Worm (Caenorhabditis elegans) whole organism, late embryonic: Measurements from ENCODE around the gene Y43C5A.3.

Source experiments
- fkh-10 ChIP-seq: fragments of 150-350 bp; optimal IDR thresholded peaks from 2 replicates; lab custom pipeline; 2014; ENCODE audit warnings: missing biosample characterization, missing genetic modification reagents, missing genetic modification characterization
- hlh-8 ChIP-seq: sonication (generic microtip); optimal IDR thresholded peaks from 2 replicates; lab custom pipeline; 2016; ENCODE audit warnings: missing genotype, missing genetic modification characterization, missing compliant biosample characterization
- lin-11 ChIP-seq: fragments of 200-800 bp; sonication (Bioruptor generic); optimal IDR thresholded peaks from 2 replicates; lab custom pipeline; 2018; ENCODE audit warnings: mild to moderate bottlenecking, missing genetic modification characterization, missing compliant biosample characterization
- nfya-1 ChIP-seq: sonication (generic microtip); optimal IDR thresholded peaks from 2 replicates; lab custom pipeline; 2017; ENCODE audit warnings: missing genetic modification characterization, mild to moderate bottlenecking, missing compliant biosample characterization, antibody characterized with exemption, moderate library complexity
- odd-2 ChIP-seq: sonication (generic microtip); optimal IDR thresholded peaks from 2 replicates; lab custom pipeline; 2017; ENCODE audit warnings: antibody characterized with exemption, mild to moderate bottlenecking, missing genetic modification characterization, missing compliant biosample characterization
- pha-4 ChIP-seq: fragments of 150-350 bp; optimal IDR thresholded peaks from 2 replicates; lab custom pipeline; 2018; ENCODE audit warnings: missing biosample characterization, missing genetic modification reagents, missing genetic modification characterization
- pqm-1 ChIP-seq: sonication (generic microtip); optimal IDR thresholded peaks from 2 replicates; lab custom pipeline; 2016; ENCODE audit warnings: missing genetic modification characterization, missing compliant biosample characterization

DNA sequence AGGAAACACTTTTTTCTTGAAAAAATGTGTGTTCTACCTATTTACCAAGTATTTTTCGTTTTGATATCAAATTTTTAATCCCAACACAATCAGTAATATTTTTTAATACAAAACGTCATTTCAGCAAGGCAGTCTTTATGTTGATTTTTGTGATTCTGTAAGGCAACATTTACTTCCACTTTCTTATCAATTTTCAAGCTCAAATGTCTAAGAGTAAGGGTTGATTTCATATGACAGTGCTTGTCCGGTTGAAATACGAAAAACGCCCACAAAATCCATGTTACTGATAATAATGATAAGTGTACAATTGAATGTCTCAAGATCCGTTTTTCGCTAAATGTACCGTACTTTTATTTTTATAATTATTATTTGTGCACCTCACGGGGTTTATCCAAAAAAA, 37.7 kb upstream of the Y43C5A.3 start:
- TF ChIP-seq fkh-10 (no peak), odd-2 (tag; lab: Kevin White, UChicago) (no peak), nfya-1 (tag; lab: Kevin White, UChicago) (no peak), hlh-8 (tag; lab: Kevin White, UChicago) (no peak), pha-4 (tag; lab: Kevin White, UChicago) (no peak), pqm-1 (tag; lab: Kevin White, UChicago) (no peak), lin-11 (tag; lab: Kevin White, UChicago) (no peak)
